Fruit fly (Drosophila melanogaster): ENCODE data around the gene CG8036.

Gene CG8036

dm6 chr3R:8705323-8706097 is 37.8 kb downstream of the CG8036 start (continued):
- TF ChIP-seq mam (GFP tag; optimal IDR thresholded peaks at IDR 0.05) (no peak), CG11093 (GFP tag; IDR thresholded peaks at IDR 0.05) (no peak), CG12659 (GFP tag; optimal IDR thresholded peaks at IDR 0.05) (no peak), Nf-YB (GFP tag; optimal IDR thresholded peaks at IDR 0.05) (peak; percentile 91), trh (GFP tag; optimal IDR thresholded peaks at IDR 0.05) (no peak), Kr (GFP tag; optimal IDR thresholded peaks at IDR 0.05) (no peak), Side (GFP tag; optimal IDR thresholded peaks at IDR 0.05) (no peak), Fer2 (tag; optimal IDR thresholded peaks at IDR 0.05) (no peak), Aef1 (GFP tag; IDR thresholded peaks at IDR 0.05) (no peak), NFAT (GFP tag; IDR thresholded peaks at IDR 0.05) (no peak), Meics (GFP tag; optimal IDR thresholded peaks at IDR 0.05) (no peak), Hey (tag; optimal IDR thresholded peaks at IDR 0.05) (no peak), CG10543 (GFP tag; optimal IDR thresholded peaks at IDR 0.05) (no peak), eve (GFP tag; optimal IDR thresholded peaks at IDR 0.05) (no peak), CG2199 (GFP tag; IDR thresholded peaks at IDR 0.05) (no peak), CG13424 (tag; optimal IDR thresholded peaks at IDR 0.05) (no peak), Hand (GFP tag; optimal IDR thresholded peaks at IDR 0.05) (peak; percentile 10), Taf1 (GFP tag; IDR thresholded peaks at IDR 0.05) (no peak), CG10274 (GFP tag; optimal IDR thresholded peaks at IDR 0.05) (no peak), Antp (GFP tag; optimal IDR thresholded peaks at IDR 0.05) (no peak), crc (GFP tag; optimal IDR thresholded peaks at IDR 0.05) (no peak), Atf3 (GFP tag; optimal IDR thresholded peaks at IDR 0.05) (no peak), da (GFP tag; optimal IDR thresholded peaks at IDR 0.05) (no peak), D (optimal IDR thresholded peaks at IDR 0.05) (no peak), D (GFP tag; optimal IDR thresholded peaks at IDR 0.05) (no peak), CG9215 (GFP tag; IDR thresholded peaks at IDR 0.05) (no peak), Dll (GFP tag; IDR thresholded peaks at IDR 0.05; ENCODE audit: partially characterized antibody) (no peak), onecut (GFP tag; IDR thresholded peaks at IDR 0.05) (peak; percentile 97), Neu2 (GFP tag; optimal IDR thresholded peaks at IDR 0.05; ENCODE audit: borderline replicate concordance) (no peak), hth (optimal IDR thresholded peaks at IDR 0.05) (no peak), pita (GFP tag; optimal IDR thresholded peaks at IDR 0.05) (no peak), CG11695 (GFP tag; IDR thresholded peaks at IDR 0.05) (no peak), bowl (GFP tag; IDR thresholded peaks at IDR 0.05) (no peak), slbo (GFP tag; IDR thresholded peaks at IDR 0.05) (no peak), Xrp1 (GFP tag; IDR thresholded peaks at IDR 0.05) (no peak), twi (tag; optimal IDR thresholded peaks at IDR 0.05) (no peak), sqz (GFP tag; optimal IDR thresholded peaks at IDR 0.05) (peak; percentile 98), scrt (GFP tag; optimal IDR thresholded peaks at IDR 0.05) (no peak), phol (tag; optimal IDR thresholded peaks at IDR 0.05) (no peak), crol (GFP tag; IDR thresholded peaks at IDR 0.05) (0 out of 2 replicates have a peak, but pooled peaks have one; percentile 24), CG12104 (GFP tag; optimal IDR thresholded peaks at IDR 0.05) (no peak), nerfin-2 (GFP tag; IDR thresholded peaks at IDR 0.05; ENCODE audit: partially characterized antibody) (no peak), Dip2 (GFP tag; IDR thresholded peaks at IDR 0.05) (no peak), sisA (GFP tag; IDR thresholded peaks at IDR 0.05) (no peak), CG8944 (GFP tag; optimal IDR thresholded peaks at IDR 0.05) (no peak), CG5953 (GFP tag; IDR thresholded peaks at IDR 0.05) (no peak), CG2678 (tag; optimal IDR thresholded peaks at IDR 0.05) (no peak), nau (GFP tag; optimal IDR thresholded peaks at IDR 0.05) (no peak), CG18262 (tag; optimal IDR thresholded peaks at IDR 0.05) (peak; percentile 22), Sin3A (optimal IDR thresholded peaks at IDR 0.05) (no peak), CG10431 (GFP tag; optimal IDR thresholded peaks at IDR 0.05) (no peak), Sry-δ (GFP tag; optimal IDR thresholded peaks at IDR 0.05) (no peak)

All from whole organism, embryonic.